Worm (Caenorhabditis elegans): ENCODE measurements around the gene nuo-4.
A peak's percentile ranks its signal among the peaks of the same experiment; 100 is the strongest.

nuo-4 gene

ce11 chrIII:7150162-7150561 lies 8.4 kb downstream of the nuo-4 start:
- no peak for TF ChIP-seq lir-3 (tag; optimal IDR thresholded peaks at IDR 0.05; ENCODE audit: poor library complexity)
- TF ChIP-seq unc-98 (GFP tag; IDR thresholded peaks at IDR 0.05) = no peak
- TF ChIP-seq egl-13 (tag; optimal IDR thresholded peaks at IDR 0.05) = no peak
- no peak for TF ChIP-seq irx-1 (tag; optimal IDR thresholded peaks at IDR 0.05)
- TF ChIP-seq pag-3 (tag; optimal IDR thresholded peaks at IDR 0.05; ENCODE audit: borderline replicate concordance, insufficient read depth) = no peak
- no peak for TF ChIP-seq ceh-63 (GFP tag; optimal IDR thresholded peaks at IDR 0.05)
- TF ChIP-seq tlp-1 (tag; optimal IDR thresholded peaks at IDR 0.05) = no peak
- TF ChIP-seq ces-1 (GFP tag; optimal IDR thresholded peaks at IDR 0.05) = no peak
- no peak for TF ChIP-seq nhr-20 (tag; optimal IDR thresholded peaks at IDR 0.05)
- no peak for TF ChIP-seq mef-2 (tag; optimal IDR thresholded peaks at IDR 0.05)

DNA sequence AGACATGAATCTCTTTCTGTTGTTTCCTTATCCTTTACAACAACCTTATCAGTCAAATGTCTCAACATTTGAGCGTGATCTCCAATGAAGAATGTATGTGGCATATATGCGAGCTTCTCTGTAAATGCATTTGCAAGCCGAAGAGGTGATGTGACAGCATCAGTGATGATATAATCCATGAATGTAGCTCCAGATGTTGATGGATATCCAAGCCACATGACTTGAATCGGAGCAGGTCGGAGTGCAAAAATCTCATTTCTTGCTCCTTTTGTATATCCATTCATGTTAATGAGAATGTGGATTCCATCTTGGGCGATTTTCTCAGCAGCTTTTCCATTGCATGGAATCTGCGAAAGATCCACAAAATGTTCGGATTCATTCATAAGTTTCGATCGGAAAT lies 10.4 kb downstream of the nuo-4 start:
- TF ChIP-seq efl-1 (optimal IDR thresholded peaks at IDR 0.05) (no peak), efl-1 (GFP tag; optimal IDR thresholded peaks at IDR 0.05 in 1 of 2) (peak in 1 of 2 experiments; percentile 86), zip-4 (GFP tag; optimal IDR thresholded peaks at IDR 0.05) (no peak)

DNA sequence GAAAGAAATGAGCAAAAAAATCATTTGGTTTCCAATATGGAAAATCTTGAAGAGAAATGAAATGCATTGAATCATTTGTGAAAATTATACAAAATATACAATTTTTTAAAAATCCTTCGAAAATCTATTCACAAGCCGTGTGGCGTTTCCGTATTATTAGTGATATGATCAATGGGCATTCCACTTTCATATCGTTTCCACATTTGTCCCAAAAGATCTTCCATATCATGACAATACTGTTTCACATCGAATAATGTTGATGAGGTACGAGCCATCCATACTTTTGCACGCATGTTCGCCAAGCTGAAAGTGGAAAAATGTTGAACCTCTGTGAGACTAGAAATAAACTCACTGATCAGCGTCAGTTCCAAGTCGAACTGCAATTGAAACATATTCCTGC lies 12.3 kb downstream of the nuo-4 start:
- TF ChIP-seq lin-39 (tag; optimal IDR thresholded peaks at IDR 0.05) (no peak), mef-2 (tag; optimal IDR thresholded peaks at IDR 0.05) (no peak), snu-23 (GFP tag; optimal IDR thresholded peaks at IDR 0.05) (no peak), nhr-76 (tag; optimal IDR thresholded peaks at IDR 0.05) (no peak), hpl-2 (GFP tag; optimal IDR thresholded peaks at IDR 0.05) (no peak), unc-86 (tag; optimal IDR thresholded peaks at IDR 0.05) (no peak), nhr-71 (tag; optimal IDR thresholded peaks at IDR 0.05) (no peak), efl-3 (GFP tag; optimal IDR thresholded peaks at IDR 0.05) (no peak), unc-98 (GFP tag; IDR thresholded peaks at IDR 0.05) (no peak), ceh-88 (GFP tag; IDR thresholded peaks at IDR 0.05) (no peak), isw-1 (GFP tag; IDR thresholded peaks at IDR 0.05) (no peak), egl-27 (tag; optimal IDR thresholded peaks at IDR 0.05) (no peak)

DNA sequence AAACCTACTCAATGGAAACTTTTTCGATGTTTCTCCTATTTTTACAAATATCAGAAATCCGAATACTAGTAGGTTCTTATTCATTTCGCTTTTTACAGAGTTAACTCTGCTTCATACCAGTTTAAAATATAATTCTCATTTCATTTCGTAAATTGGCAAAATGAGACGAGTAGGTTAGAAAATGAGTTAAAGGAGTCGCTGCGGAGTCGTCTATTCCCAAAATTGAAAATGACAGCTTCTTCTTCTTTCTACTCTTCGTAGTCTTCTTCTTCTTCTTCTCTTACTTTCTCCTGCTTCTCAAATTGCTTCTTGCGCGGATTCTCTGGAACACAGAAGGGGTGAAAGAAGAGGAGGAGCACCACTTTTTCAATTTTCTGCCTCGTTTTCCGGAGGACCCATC lies 13.9 kb downstream of the nuo-4 start, which contains the start of gene glr-2:
Gene glr-2 (minus strand): TSS at position 211 of the 400 bp plus-strand sequence.
- no peak for TF ChIP-seq dsc-1 (tag; optimal IDR thresholded peaks at IDR 0.05)
- TF ChIP-seq pqm-1 (tag; optimal IDR thresholded peaks at IDR 0.05) = no peak
- no peak for TF ChIP-seq fos-1 (tag; optimal IDR thresholded peaks at IDR 0.05)
- peak; percentile 35 for TF ChIP-seq lin-14 (GFP tag; optimal IDR thresholded peaks at IDR 0.05)
- no peak for TF ChIP-seq snpc-4 (tag; optimal IDR thresholded peaks at IDR 0.05)
- no peak for TF ChIP-seq hlh-4 (tag; optimal IDR thresholded peaks at IDR 0.05)
- TF ChIP-seq ceh-8 (GFP tag; optimal IDR thresholded peaks at IDR 0.05) = peak; percentile 13
- TF ChIP-seq C04F5.9 (tag; optimal IDR thresholded peaks at IDR 0.05) = no peak
- no peak for TF ChIP-seq lin-13 (GFP tag; optimal IDR thresholded peaks at IDR 0.05)

DNA sequence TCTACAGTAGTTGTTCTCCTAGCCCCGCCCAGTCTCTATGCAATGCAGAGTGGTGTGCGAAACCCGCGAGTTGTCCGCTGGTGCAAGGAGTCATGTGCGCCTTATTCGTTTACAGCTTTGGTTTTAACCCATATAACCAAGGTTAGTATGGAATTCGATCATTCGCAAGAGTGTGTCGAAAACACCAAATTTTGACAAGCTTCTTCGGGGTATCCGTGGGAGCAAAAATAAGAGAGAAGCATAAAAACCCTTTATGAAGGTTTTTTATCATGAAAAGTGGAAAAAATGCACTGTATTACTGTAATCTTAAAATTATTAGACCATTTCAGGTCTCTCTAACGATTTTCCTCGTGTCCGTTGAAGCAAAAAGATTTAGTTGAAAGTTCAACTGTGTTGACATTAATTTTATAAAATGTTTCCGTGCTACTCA lies 16.4 kb downstream of the nuo-4 start:
- TF ChIP-seq ceh-88 (GFP tag; IDR thresholded peaks at IDR 0.05) (0 out of 2 replicates have a peak, but pooled peaks have one; percentile 29), rnt-1 (tag; optimal IDR thresholded peaks at IDR 0.05) (peak; percentile 33), lir-3 (tag; optimal IDR thresholded peaks at IDR 0.05; ENCODE audit: poor library complexity) (no peak), nhr-90 (tag; optimal IDR thresholded peaks at IDR 0.05; ENCODE audit: poor library complexity) (peak; percentile 78), elt-2 (tag; optimal IDR thresholded peaks at IDR 0.05) (peak; percentile 41), ama-1 (optimal IDR thresholded peaks at IDR 0.05) (peak; percentile 42), snpc-4 (tag; optimal IDR thresholded peaks at IDR 0.05) (peak; percentile 96), ceh-82 (tag; optimal IDR thresholded peaks at IDR 0.05) (no peak), mab-9 (GFP tag; IDR thresholded peaks at IDR 0.05) (no peak), nhr-19 (GFP tag; conservative IDR thresholded peaks at IDR 0.05) (peak; percentile 67), lin-14 (GFP tag; optimal IDR thresholded peaks at IDR 0.05) (peak; percentile 35), dpl-1 (GFP tag; optimal IDR thresholded peaks at IDR 0.05) (no peak), dsc-1 (tag; optimal IDR thresholded peaks at IDR 0.05) (peak; percentile 33), lin-39 (tag; optimal IDR thresholded peaks at IDR 0.05) (peak; percentile 17), efl-1 (optimal IDR thresholded peaks at IDR 0.05) (peak in 1 of 2 experiments; percentile 41), efl-1 (GFP tag; optimal IDR thresholded peaks at IDR 0.05 in 1 of 2) (peak in 1 of 2 experiments; percentile 50), nhr-71 (tag; optimal IDR thresholded peaks at IDR 0.05) (peak; percentile 68), nhr-20 (tag; optimal IDR thresholded peaks at IDR 0.05) (peak; percentile 40), nhr-12 (tag; optimal IDR thresholded peaks at IDR 0.05) (no peak), zip-4 (GFP tag; optimal IDR thresholded peaks at IDR 0.05) (peak; percentile 32), swsn-7 (tag; optimal IDR thresholded peaks at IDR 0.05) (peak; percentile 56), nhr-237 (tag; optimal IDR thresholded peaks at IDR 0.05) (no peak), nhr-85 (tag) (peak; percentile 74), lsy-2 (tag; optimal IDR thresholded peaks at IDR 0.05) (peak in 1 of 2 experiments; percentile 30)

Data from whole organism, L1 larva.